Fruit fly (Drosophila melanogaster) whole organism, embryonic: ENCODE results near the gene RpL35.
A peak's percentile ranks its signal among the peaks of the same experiment; 100 is the strongest.

Experiments
- Atf3 ChIP-seq: fragments of 200-800 bp; sonication (Bioruptor generic); optimal IDR thresholded peaks from 3 replicates; lab custom pipeline; 2016; ENCODE audit warnings: missing biosample characterization, missing genetic modification characterization
- BEAF-32 ChIP-seq: fragments of 200-800 bp; sonication (Bioruptor generic); optimal IDR thresholded peaks from 3 replicates; lab custom pipeline; 2017; ENCODE audit warnings: missing biosample characterization, missing genetic modification characterization, mild to moderate bottlenecking, moderate library complexity, missing genetic modification reagents
- CG10147 ChIP-seq: fragments of 200-800 bp; sonication (Bioruptor generic); optimal IDR thresholded peaks from 2 replicates; lab custom pipeline; 2019; ENCODE audit warnings: missing biosample characterization, mild to moderate bottlenecking, missing genetic modification characterization, moderate library complexity
- CG10267 ChIP-seq: fragments of 200-800 bp; sonication (Bioruptor generic); optimal IDR thresholded peaks from 2 replicates; lab custom pipeline; 2018; ENCODE audit warnings: missing biosample characterization, mild to moderate bottlenecking, missing genetic modification characterization, moderate library complexity
- CG11504 ChIP-seq: fragments of 200-800 bp; sonication (Bioruptor generic); optimal IDR thresholded peaks from 3 replicates; lab custom pipeline; 2019; ENCODE audit warnings: missing biosample characterization, mild to moderate bottlenecking, missing genetic modification characterization, moderate library complexity
- CG12299 ChIP-seq: fragments of 200-800 bp; sonication (Bioruptor generic); optimal IDR thresholded peaks from 2 replicates; lab custom pipeline; 2018; ENCODE audit warnings: missing biosample characterization, mild to moderate bottlenecking, missing genetic modification characterization
- CG14441 ChIP-seq: fragments of 200-800 bp; sonication (Bioruptor generic); IDR thresholded peaks from 2 replicates; pipeline ENCODE4 v1.3.6; 2022; ENCODE audit warnings: missing biosample characterization, missing genetic modification characterization
- CG1602 ChIP-seq: fragments of 200-800 bp; sonication (Bioruptor generic); optimal IDR thresholded peaks from 3 replicates; lab custom pipeline; 2016; ENCODE audit warnings: missing biosample characterization, missing genetic modification characterization
- CG1603 ChIP-seq: fragments of 200-800 bp; sonication (Bioruptor generic); optimal IDR thresholded peaks from 2 replicates; lab custom pipeline; 2019; ENCODE audit warnings: missing biosample characterization, mild to moderate bottlenecking, missing genetic modification characterization, moderate library complexity
- CG16813 ChIP-seq: fragments of 200-800 bp; sonication (Bioruptor generic); IDR thresholded peaks from 3 replicates; pipeline ENCODE4 v1.3.6; 2022; ENCODE audit warnings: missing biosample characterization, missing genetic modification characterization; ENCODE audit not compliant: partially characterized antibody
- CG16815 ChIP-seq: fragments of 200-800 bp; sonication (Bioruptor generic); optimal IDR thresholded peaks from 3 replicates; lab custom pipeline; 2017; ENCODE audit warnings: missing biosample characterization, mild to moderate bottlenecking, missing genetic modification characterization
- CG17829 ChIP-seq: fragments of 200-800 bp; optimal IDR thresholded peaks from 2 replicates; lab custom pipeline; 2019; ENCODE audit warnings: missing biosample characterization, mild to moderate bottlenecking, missing genetic modification characterization, moderate library complexity
- CG18262 ChIP-seq: fragments of 200-800 bp; optimal IDR thresholded peaks from 3 replicates; lab custom pipeline; 2019; ENCODE audit warnings: missing biosample characterization, mild to moderate bottlenecking, missing genetic modification characterization, moderate library complexity
- CG30020 ChIP-seq: fragments of 200-800 bp; optimal IDR thresholded peaks from 2 replicates; lab custom pipeline; 2019; ENCODE audit warnings: missing biosample characterization, mild to moderate bottlenecking, missing genetic modification characterization, moderate library complexity
- CG42726 ChIP-seq: fragments of 200-800 bp; sonication (Bioruptor generic); IDR thresholded peaks from 2 replicates; pipeline ENCODE4 v1.3.6; 2022; ENCODE audit warnings: missing biosample characterization, missing genetic modification characterization; ENCODE audit not compliant: partially characterized antibody
- CG8924 ChIP-seq: fragments of 200-800 bp; optimal IDR thresholded peaks from 3 replicates; lab custom pipeline; 2019; ENCODE audit warnings: missing biosample characterization, mild to moderate bottlenecking, missing genetic modification characterization, moderate library complexity
- D19A ChIP-seq: fragments of 200-800 bp; optimal IDR thresholded peaks from 3 replicates; lab custom pipeline; 2019; ENCODE audit warnings: missing biosample characterization, mild to moderate bottlenecking, missing genetic modification characterization, moderate library complexity
- Dp ChIP-seq: fragments of 200-800 bp; sonication (Bioruptor generic); optimal IDR thresholded peaks from 2 replicates; lab custom pipeline; 2018; ENCODE audit warnings: missing biosample characterization, mild to moderate bottlenecking, missing genetic modification characterization, moderate library complexity
- Gsc ChIP-seq: fragments of 200-800 bp; sonication (Bioruptor generic); IDR thresholded peaks from 2 replicates; pipeline ENCODE4 v1.3.6; 2022; ENCODE audit warnings: missing biosample characterization, missing genetic modification characterization
- H15 ChIP-seq: fragments of 200-800 bp; sonication (Bioruptor generic); IDR thresholded peaks from 3 replicates; pipeline ENCODE4 v1.3.6; 2022; ENCODE audit warnings: missing biosample characterization, missing genetic modification characterization
- HLH4C ChIP-seq: fragments of 200-800 bp; sonication (Bioruptor generic); IDR thresholded peaks from 3 replicates; pipeline ENCODE4 v1.3.6; 2022; ENCODE audit warnings: missing biosample characterization, missing genetic modification characterization; ENCODE audit not compliant: partially characterized antibody
- MESR4 ChIP-seq: fragments of 200-800 bp; sonication (Bioruptor generic); optimal IDR thresholded peaks from 2 replicates; lab custom pipeline; 2018; ENCODE audit warnings: missing biosample characterization, mild to moderate bottlenecking, missing genetic modification characterization, moderate library complexity
- Taf1 ChIP-seq: fragments of 200-800 bp; sonication (Bioruptor generic); IDR thresholded peaks from 2 replicates; pipeline ENCODE4 v1.3.6; 2022; ENCODE audit warnings: missing biosample characterization, missing genetic modification characterization
- amos ChIP-seq: fragments of 200-800 bp; sonication (Bioruptor generic); IDR thresholded peaks from 2 replicates; pipeline ENCODE4 v1.3.6; 2022; ENCODE audit warnings: missing biosample characterization, missing genetic modification characterization; ENCODE audit not compliant: partially characterized antibody
- ase ChIP-seq: fragments of 200-800 bp; sonication (Bioruptor generic); IDR thresholded peaks from 3 replicates; pipeline ENCODE4 v1.3.6; 2022; ENCODE audit warnings: missing biosample characterization, missing genetic modification characterization
- caup ChIP-seq: fragments of 200-800 bp; sonication (Bioruptor generic); optimal IDR thresholded peaks from 3 replicates; lab custom pipeline; 2017; ENCODE audit warnings: missing biosample characterization, mild to moderate bottlenecking, missing genetic modification characterization, moderate library complexity; ENCODE audit not compliant: severe bottlenecking
- chm ChIP-seq: fragments of 200-800 bp; sonication (Bioruptor generic); IDR thresholded peaks from 2 replicates; pipeline ENCODE4 v1.3.6; 2022; ENCODE audit warnings: missing biosample characterization, missing genetic modification characterization
- hb ChIP-seq: fragments of 200-800 bp; sonication (Bioruptor generic); IDR thresholded peaks from 3 replicates; pipeline ENCODE4 v1.3.6; 2022; ENCODE audit warnings: missing biosample characterization, missing genetic modification characterization; ENCODE audit not compliant: partially characterized antibody
- inv ChIP-seq: fragments of 200-800 bp; sonication (Bioruptor generic); IDR thresholded peaks from 2 replicates; pipeline ENCODE4 v1.3.6; 2022; ENCODE audit warnings: missing biosample characterization, missing genetic modification characterization; ENCODE audit not compliant: partially characterized antibody
- jigr1 ChIP-seq: fragments of 200-800 bp; sonication (Bioruptor generic); IDR thresholded peaks from 3 replicates; pipeline ENCODE4 v1.3.6; 2022; ENCODE audit warnings: missing biosample characterization, missing genetic modification characterization
- kni ChIP-seq: fragments of 200-800 bp; sonication (Bioruptor generic); optimal IDR thresholded peaks from 3 replicates; lab custom pipeline; 2017; ENCODE audit warnings: mild to moderate bottlenecking, missing biosample characterization, missing genetic modification reagents, missing genetic modification characterization
- knrl ChIP-seq: fragments of 200-800 bp; sonication (Bioruptor generic); IDR thresholded peaks from 3 replicates; pipeline ENCODE4 v1.3.6; 2022; ENCODE audit warnings: missing biosample characterization, missing genetic modification characterization; ENCODE audit not compliant: partially characterized antibody
- mirr ChIP-seq: fragments of 200-800 bp; sonication (Bioruptor generic); optimal IDR thresholded peaks from 3 replicates; lab custom pipeline; 2018; ENCODE audit warnings: missing biosample characterization, mild to moderate bottlenecking, missing genetic modification characterization
- nerfin-2 ChIP-seq: fragments of 200-800 bp; sonication (Bioruptor generic); IDR thresholded peaks from 2 replicates; pipeline ENCODE4 v1.3.6; 2022; ENCODE audit warnings: missing biosample characterization, missing genetic modification characterization; ENCODE audit not compliant: partially characterized antibody
- oc ChIP-seq: fragments of 200-800 bp; sonication (Bioruptor generic); optimal IDR thresholded peaks from 2 replicates; lab custom pipeline; 2018; ENCODE audit warnings: missing biosample characterization, mild to moderate bottlenecking, missing genetic modification characterization, moderate library complexity
- pan ChIP-seq, 4 experiments: fragments of >200 bp in 3 of 4; fragments of 200-800 bp in 1 of 4; sonication (Bioruptor generic) in 1 of 4; optimal IDR thresholded peaks in 3 of 4; IDR thresholded peaks in 1 of 4; 2 replicates each; pipeline versions ENCODE4 v1.3.6 to Lab custom; 2017 to 2022; ENCODE audit warnings: missing biosample characterization in 2 of 4, missing genetic modification characterization in 2 of 4, mixed read lengths in 1 of 4
- ranshi ChIP-seq: fragments of 200-800 bp; sonication (Bioruptor generic); IDR thresholded peaks from 2 replicates; pipeline ENCODE4 v1.3.6; 2022; ENCODE audit warnings: missing biosample characterization, missing genetic modification characterization
- schlank ChIP-seq: fragments of 200-800 bp; sonication (Bioruptor generic); optimal IDR thresholded peaks from 2 replicates; lab custom pipeline; 2018; ENCODE audit warnings: missing biosample characterization, mild to moderate bottlenecking, missing genetic modification characterization
- sna ChIP-seq: fragments of 200-800 bp; sonication (Bioruptor generic); IDR thresholded peaks from 2 replicates; pipeline ENCODE4 v1.3.6; 2022; ENCODE audit warnings: missing biosample characterization, missing genetic modification characterization; ENCODE audit not compliant: partially characterized antibody
- stwl ChIP-seq: fragments of 200-800 bp; sonication (Bioruptor generic); optimal IDR thresholded peaks from 3 replicates; lab custom pipeline; 2018; ENCODE audit warnings: missing biosample characterization, mild to moderate bottlenecking, missing genetic modification characterization, moderate library complexity
- trem ChIP-seq: fragments of 200-800 bp; optimal IDR thresholded peaks from 3 replicates; lab custom pipeline; 2019; ENCODE audit warnings: missing biosample characterization, mild to moderate bottlenecking, missing genetic modification characterization, moderate library complexity
- twi ChIP-seq: fragments of 200-800 bp; optimal IDR thresholded peaks from 2 replicates; lab custom pipeline; 2019; ENCODE audit warnings: missing biosample characterization, mild to moderate bottlenecking, missing genetic modification characterization, moderate library complexity
- unc-4 ChIP-seq: fragments of 200-800 bp; sonication (Bioruptor generic); IDR thresholded peaks from 2 replicates; pipeline ENCODE4 v1.3.6; 2022; ENCODE audit warnings: missing biosample characterization, missing genetic modification characterization; ENCODE audit not compliant: partially characterized antibody
- vvl ChIP-seq: fragments of 200-800 bp; sonication (Bioruptor generic); IDR thresholded peaks from 2 replicates; pipeline ENCODE4 v1.3.6; 2022; ENCODE audit warnings: missing biosample characterization, missing genetic modification characterization
- zfh1 ChIP-seq: fragments of 200-800 bp; sonication (Bioruptor generic); IDR thresholded peaks from 3 replicates; pipeline ENCODE4 v1.3.6; 2022; ENCODE audit warnings: missing biosample characterization, missing genetic modification characterization

Gene RpL35

DNA sequence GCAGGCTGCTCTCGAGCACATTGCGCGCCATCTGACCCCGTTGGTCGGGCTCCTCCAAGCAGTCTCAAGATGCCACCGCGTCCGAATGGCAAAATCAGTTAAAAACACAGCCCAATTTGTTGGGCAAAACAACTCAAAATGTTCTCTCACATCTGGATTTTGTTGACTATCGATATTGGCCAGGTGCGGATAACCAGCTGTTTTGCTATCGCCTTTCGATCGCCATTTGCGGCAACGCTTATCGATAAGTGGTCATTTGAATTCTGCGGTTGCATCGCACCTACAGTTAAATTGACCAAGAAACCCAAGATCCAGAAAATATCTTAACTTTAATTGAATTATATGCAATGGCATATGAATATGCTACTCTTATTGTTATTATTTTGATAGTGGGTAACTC, 22.8 kb downstream of the RpL35 start, which contains the start of gene CG3149 (continued):
- peak; percentile 30 for TF ChIP-seq CG1603 (tag; lab: Kevin White, UChicago)
- TF ChIP-seq, all 482 proteins: peak for 48

DNA sequence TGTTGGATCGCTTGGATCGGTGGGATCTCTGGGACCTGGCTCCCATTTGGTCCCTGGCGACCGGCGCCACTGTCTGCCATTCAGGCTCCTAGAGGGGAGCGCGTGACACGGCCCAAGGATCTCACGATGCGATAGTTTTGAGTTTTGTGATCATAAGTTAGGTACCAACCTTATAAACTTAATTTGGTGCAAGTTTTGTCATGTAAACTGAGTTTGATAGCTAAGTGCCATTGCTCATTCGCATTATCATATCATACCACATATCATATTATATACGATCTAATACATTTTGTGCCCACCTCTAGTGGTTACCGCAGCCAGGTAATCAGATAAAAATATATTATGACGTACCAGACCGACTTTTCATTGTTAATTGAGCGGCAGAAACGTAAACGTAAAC, 23.8 kb downstream of the RpL35 start:
- TF ChIP-seq pan (optimal IDR thresholded peaks at IDR 0.05; lab: Kevin White, UChicago) (no peak), pan (GFP tag; optimal IDR thresholded peaks at IDR 0.05 in 1 of 2, IDR thresholded peaks at IDR 0.05 in 1 of 2) (peak in 1 of 2 experiments; percentile 6), HLH4C (GFP tag; lab: Robert Waterston, UW) (peak; percentile 58; the same call in 2 of the 3 replicates), MESR4 (no peak), CG16815 (no peak), CG8924 (tag; lab: Kevin White, UChicago) (peak; percentile 74), ranshi (GFP tag; lab: Robert Waterston, UW) (peak; percentile 9; the same call in 1 of the 2 replicates), mirr (no peak), caup (no peak), CG10267 (tag; lab: Kevin White, UChicago) (no peak), D19A (tag; lab: Kevin White, UChicago) (peak; percentile 69), Taf1 (GFP tag; lab: Robert Waterston, UW) (no peak), CG1602 (GFP tag; lab: Kevin White, UChicago) (no peak), inv (GFP tag; lab: Robert Waterston, UW) (peak; percentile 52; the same call in 1 of the 2 replicates), H15 (no peak), sna (GFP tag; lab: Robert Waterston, UW) (peak; percentile 65), kni (GFP tag; lab: Kevin White, UChicago) (peak; percentile 17), Gsc (GFP tag; lab: Robert Waterston, UW) (no peak), zfh1 (GFP tag; lab: Robert Waterston, UW) (peak; percentile 52; the same call in 2 of the 3 replicates), CG16813 (GFP tag; lab: Robert Waterston, UW) (peak; percentile 82), CG11504 (tag; lab: Kevin White, UChicago) (no peak), CG10147 (GFP tag; lab: Kevin White, UChicago) (no peak), Dp (no peak), CG1603 (tag; lab: Kevin White, UChicago) (peak; percentile 30), Atf3 (no peak), nerfin-2 (GFP tag; lab: Robert Waterston, UW) (peak; percentile 34; the same call in 1 of the 2 replicates), stwl (tag; lab: Kevin White, UChicago) (no peak), oc (tag; lab: Kevin White, UChicago) (no peak), CG17829 (peak; percentile 84), CG12299 (no peak), unc-4 (GFP tag; lab: Robert Waterston, UW) (peak; percentile 47; the same call in 1 of the 2 replicates), CG42726 (GFP tag; lab: Robert Waterston, UW) (0 out of 2 replicates have a peak, but pooled peaks have one; percentile 50), CG30020 (tag; lab: Kevin White, UChicago) (peak; percentile 18), vvl (GFP tag; lab: Robert Waterston, UW) (peak; percentile 7), CG14441 (GFP tag; lab: Robert Waterston, UW) (no peak), ase (GFP tag; lab: Robert Waterston, UW) (no peak), twi (peak; percentile 52), schlank (tag; lab: Kevin White, UChicago) (no peak), amos (GFP tag; lab: Robert Waterston, UW) (peak; percentile 67), BEAF-32 (peak; percentile 72), chm (GFP tag; lab: Robert Waterston, UW) (peak; percentile 20; the same call in 1 of the 2 replicates), knrl (GFP tag; lab: Robert Waterston, UW) (peak; percentile 63; the same call in 2 of the 3 replicates), trem (tag; lab: Kevin White, UChicago) (peak; percentile 51), CG18262 (peak; percentile 80), hb (GFP tag; lab: Robert Waterston, UW) (0 out of 3 replicates have a peak, but pooled peaks have one; percentile 41), jigr1 (GFP tag; lab: Robert Waterston, UW) (no peak)
